Fruit fly (Drosophila melanogaster) whole organism, embryonic: ENCODE measurements around the gene CG7766.
A peak's percentile ranks its signal among the peaks of the same experiment; 100 is the strongest.

Experiments
- Ada2b ChIP-seq: fragments of 200-800 bp; sonication (Bioruptor generic); IDR thresholded peaks from 2 replicates; pipeline ENCODE4 v1.3.6; 2022; ENCODE audit warnings: missing biosample characterization, missing genetic modification characterization
- Atf-2 ChIP-seq: fragments of 200-800 bp; sonication (Bioruptor generic); optimal IDR thresholded peaks from 2 replicates; lab custom pipeline; 2016; ENCODE audit warnings: missing biosample characterization, missing genetic modification characterization
- CG11398 ChIP-seq: fragments of 200-800 bp; sonication (Bioruptor generic); optimal IDR thresholded peaks from 2 replicates; lab custom pipeline; 2016; ENCODE audit warnings: missing biosample characterization, missing genetic modification characterization
- CG11504 ChIP-seq: fragments of 200-800 bp; sonication (Bioruptor generic); optimal IDR thresholded peaks from 3 replicates; lab custom pipeline; 2019; ENCODE audit warnings: missing biosample characterization, mild to moderate bottlenecking, missing genetic modification characterization, moderate library complexity
- CG12219 ChIP-seq: fragments of 200-800 bp; sonication (Bioruptor generic); optimal IDR thresholded peaks from 3 replicates; lab custom pipeline; 2018; ENCODE audit warnings: missing biosample characterization, mild to moderate bottlenecking, missing genetic modification characterization
- CG1233 ChIP-seq: fragments of 200-800 bp; sonication (Bioruptor generic); optimal IDR thresholded peaks from 4 replicates; lab custom pipeline; 2018; ENCODE audit warnings: missing biosample characterization, mild to moderate bottlenecking, missing genetic modification characterization
- CG15696 ChIP-seq: fragments of 200-800 bp; sonication (Bioruptor generic); optimal IDR thresholded peaks from 2 replicates; lab custom pipeline; 2019; ENCODE audit warnings: missing biosample characterization, mild to moderate bottlenecking, missing genetic modification characterization, moderate library complexity
- CG17568 ChIP-seq: fragments of 200-800 bp; sonication (Bioruptor generic); optimal IDR thresholded peaks from 2 replicates; lab custom pipeline; 2018; ENCODE audit warnings: missing biosample characterization, mild to moderate bottlenecking, missing genetic modification characterization, moderate library complexity
- CG2678 ChIP-seq: fragments of 200-800 bp; sonication (Bioruptor generic); optimal IDR thresholded peaks from 3 replicates; lab custom pipeline; 2019; ENCODE audit warnings: missing biosample characterization, mild to moderate bottlenecking, missing genetic modification characterization, moderate library complexity
- CG42726 ChIP-seq: fragments of 200-800 bp; sonication (Bioruptor generic); IDR thresholded peaks from 2 replicates; pipeline ENCODE4 v1.3.6; 2022; ENCODE audit warnings: missing biosample characterization, missing genetic modification characterization; ENCODE audit not compliant: partially characterized antibody
- CG4820 ChIP-seq: fragments of 200-800 bp; sonication (Bioruptor generic); optimal IDR thresholded peaks from 3 replicates; lab custom pipeline; 2016; ENCODE audit warnings: missing biosample characterization, missing genetic modification characterization
- CG6813 ChIP-seq: fragments of 200-800 bp; sonication (Bioruptor generic); optimal IDR thresholded peaks from 2 replicates; lab custom pipeline; 2017; ENCODE audit warnings: missing biosample characterization, missing genetic modification characterization, mild to moderate bottlenecking, moderate library complexity, missing genetic modification reagents
- CG7556 ChIP-seq: fragments of 200-800 bp; sonication (Bioruptor generic); optimal IDR thresholded peaks from 2 replicates; lab custom pipeline; 2017; ENCODE audit warnings: missing biosample characterization, mild to moderate bottlenecking, missing genetic modification characterization
- CG7987 ChIP-seq: fragments of 200-800 bp; sonication (Bioruptor generic); optimal IDR thresholded peaks from 2 replicates; lab custom pipeline; 2018; ENCODE audit warnings: missing biosample characterization, mild to moderate bottlenecking, missing genetic modification characterization, moderate library complexity
- CG8290 ChIP-seq, 3 experiments: fragments of 200-800 bp; sonication (Bioruptor generic); optimal IDR thresholded peaks; 2 replicates each; lab custom pipeline; 2016 to 2019; ENCODE audit warnings: missing biosample characterization in 3 of 3, missing genetic modification characterization in 3 of 3, mild to moderate bottlenecking in 2 of 3, moderate library complexity in 1 of 3
- CG9797 ChIP-seq: fragments of 200-800 bp; sonication (Bioruptor generic); optimal IDR thresholded peaks from 3 replicates; lab custom pipeline; 2018; ENCODE audit warnings: missing biosample characterization, mild to moderate bottlenecking, missing genetic modification characterization
- CG9876 ChIP-seq: fragments of 200-800 bp; sonication (Bioruptor generic); optimal IDR thresholded peaks from 2 replicates; lab custom pipeline; 2016; ENCODE audit warnings: missing biosample characterization, missing genetic modification characterization
- CkIIα-i1 ChIP-seq: fragments of 200-800 bp; sonication (Bioruptor generic); IDR thresholded peaks from 2 replicates; pipeline ENCODE4 v1.3.6; 2022; ENCODE audit warnings: missing biosample characterization, missing genetic modification characterization
- Dbx ChIP-seq: fragments of 200-800 bp; sonication (Bioruptor generic); IDR thresholded peaks from 3 replicates; pipeline ENCODE4 v1.3.6; 2022; ENCODE audit warnings: missing biosample characterization, missing genetic modification characterization
- Dip3 ChIP-seq: fragments of 200-800 bp; sonication (Bioruptor generic); optimal IDR thresholded peaks from 3 replicates; lab custom pipeline; 2016; ENCODE audit warnings: missing biosample characterization, missing genetic modification characterization
- Doc2 ChIP-seq: fragments of 200-800 bp; sonication (Bioruptor generic); IDR thresholded peaks from 2 replicates; pipeline ENCODE4 v1.3.6; 2022; ENCODE audit warnings: missing biosample characterization, missing genetic modification characterization
- Hmr ChIP-seq: fragments of 200-800 bp; sonication (Bioruptor generic); optimal IDR thresholded peaks from 3 replicates; lab custom pipeline; 2017; ENCODE audit warnings: mild to moderate bottlenecking, missing biosample characterization, missing genetic modification reagents, missing genetic modification characterization
- Hmx ChIP-seq: fragments of 200-800 bp; sonication (Bioruptor generic); optimal IDR thresholded peaks from 2 replicates; lab custom pipeline; 2016; ENCODE audit warnings: missing biosample characterization, missing genetic modification characterization
- Mes4 ChIP-seq: fragments of 200-800 bp; sonication (Bioruptor generic); optimal IDR thresholded peaks from 2 replicates; lab custom pipeline; 2016; ENCODE audit warnings: missing biosample characterization, missing genetic modification characterization
- Mrtf ChIP-seq: fragments of 200-800 bp; sonication (Bioruptor generic); IDR thresholded peaks from 3 replicates; pipeline ENCODE4 v1.3.6; 2022; ENCODE audit warnings: missing biosample characterization, missing genetic modification characterization
- Stat92E ChIP-seq, 3 experiments: fragments of >200 bp in 2 of 3; fragments of 200-800 bp in 1 of 3; sonication (Bioruptor generic) in 1 of 3; optimal IDR thresholded peaks; 2 replicates each; lab custom pipeline; 2017 to 2019; ENCODE audit warnings: missing biosample characterization in 3 of 3, missing genetic modification characterization in 3 of 3, mild to moderate bottlenecking in 1 of 3, moderate library complexity in 1 of 3
- abd-A ChIP-seq: fragments of 200-800 bp; sonication (Bioruptor generic); optimal IDR thresholded peaks from 3 replicates; lab custom pipeline; 2019; ENCODE audit warnings: missing biosample characterization, mild to moderate bottlenecking, missing genetic modification characterization, moderate library complexity
- al ChIP-seq: fragments of 200-800 bp; sonication (Bioruptor generic); IDR thresholded peaks from 2 replicates; pipeline ENCODE4 v1.3.6; 2022; ENCODE audit warnings: missing biosample characterization, missing genetic modification characterization
- chn ChIP-seq: fragments of 200-800 bp; sonication (Bioruptor generic); optimal IDR thresholded peaks from 2 replicates; lab custom pipeline; 2016; ENCODE audit warnings: missing biosample characterization, missing genetic modification characterization
- crp ChIP-seq, 2 experiments: fragments of 200-800 bp; sonication (Bioruptor generic); optimal IDR thresholded peaks; 2 replicates in 1 of 2; 3 replicates in 1 of 2; lab custom pipeline; 2017; ENCODE audit warnings: missing biosample characterization in 2 of 2, missing genetic modification characterization in 2 of 2, mild to moderate bottlenecking in 1 of 2, moderate library complexity in 1 of 2
- dpn ChIP-seq, 2 experiments: fragments of 200-800 bp; sonication (Bioruptor generic); optimal IDR thresholded peaks; 3 replicates each; lab custom pipeline; 2016; ENCODE audit warnings: missing biosample characterization in 2 of 2, missing genetic modification characterization in 2 of 2
- eyg ChIP-seq: fragments of 200-800 bp; sonication (Bioruptor generic); optimal IDR thresholded peaks from 3 replicates; lab custom pipeline; 2016; ENCODE audit warnings: missing biosample characterization, missing genetic modification characterization
- gcm2 ChIP-seq: fragments of 200-800 bp; sonication (Bioruptor generic); optimal IDR thresholded peaks from 2 replicates; lab custom pipeline; 2016; ENCODE audit warnings: missing biosample characterization, missing genetic modification characterization
- gem ChIP-seq: fragments of 200-800 bp; sonication (Bioruptor generic); optimal IDR thresholded peaks from 2 replicates; lab custom pipeline; 2019; ENCODE audit warnings: missing biosample characterization, mild to moderate bottlenecking, missing genetic modification characterization, moderate library complexity
- gsb ChIP-seq: fragments of 200-800 bp; sonication (Bioruptor generic); IDR thresholded peaks from 2 replicates; pipeline ENCODE4 v1.3.6; 2022; ENCODE audit warnings: missing biosample characterization, missing genetic modification characterization
- insv ChIP-seq, 2 experiments: fragments of 200-800 bp; sonication (Bioruptor generic); optimal IDR thresholded peaks; 3 replicates each; lab custom pipeline; 2016 to 2018; ENCODE audit warnings: missing biosample characterization in 2 of 2, missing genetic modification characterization in 2 of 2
- kay ChIP-seq: fragments of 200-800 bp; sonication (Bioruptor generic); optimal IDR thresholded peaks from 2 replicates; lab custom pipeline; 2016; ENCODE audit warnings: missing biosample characterization, missing genetic modification characterization
- lbe ChIP-seq: fragments of 200-800 bp; sonication (Bioruptor generic); optimal IDR thresholded peaks from 2 replicates; lab custom pipeline; 2016; ENCODE audit warnings: missing biosample characterization, mild to moderate bottlenecking, missing genetic modification characterization
- mld ChIP-seq: fragments of 200-800 bp; sonication (Bioruptor generic); IDR thresholded peaks from 3 replicates; pipeline ENCODE4 v1.3.6; 2022; ENCODE audit warnings: missing biosample characterization, missing genetic modification characterization; ENCODE audit not compliant: partially characterized antibody
- nau ChIP-seq: fragments of 200-800 bp; sonication (Bioruptor generic); optimal IDR thresholded peaks from 3 replicates; lab custom pipeline; 2017; ENCODE audit warnings: missing biosample characterization, mild to moderate bottlenecking, missing genetic modification characterization, missing genetic modification reagents
- pho ChIP-seq: fragments of 200-800 bp; sonication (Bioruptor generic); optimal IDR thresholded peaks from 2 replicates; lab custom pipeline; 2016; ENCODE audit warnings: missing biosample characterization, missing genetic modification characterization
- phol ChIP-seq: fragments of 200-800 bp; sonication (Bioruptor generic); optimal IDR thresholded peaks from 3 replicates; lab custom pipeline; 2018; ENCODE audit warnings: missing biosample characterization, mild to moderate bottlenecking, missing genetic modification characterization, moderate library complexity
- sim ChIP-seq: fragments of 200-800 bp; sonication (Bioruptor generic); IDR thresholded peaks from 2 replicates; pipeline ENCODE4 v1.3.6; 2022; ENCODE audit warnings: missing biosample characterization, missing genetic modification characterization
- slou ChIP-seq: fragments of 200-800 bp; sonication (Bioruptor generic); optimal IDR thresholded peaks from 3 replicates; lab custom pipeline; 2016; ENCODE audit warnings: missing biosample characterization, missing genetic modification characterization
- sug ChIP-seq: fragments of 200-800 bp; optimal IDR thresholded peaks from 2 replicates; lab custom pipeline; 2019; ENCODE audit warnings: missing biosample characterization, mild to moderate bottlenecking, missing genetic modification characterization, moderate library complexity
- tgo ChIP-seq: fragments of 200-800 bp; sonication (Bioruptor generic); IDR thresholded peaks from 3 replicates; pipeline ENCODE4 v1.3.6; 2022; ENCODE audit warnings: missing biosample characterization, missing genetic modification characterization
- trh ChIP-seq: fragments of 200-800 bp; sonication (Bioruptor generic); optimal IDR thresholded peaks from 2 replicates; lab custom pipeline; 2016; ENCODE audit warnings: missing biosample characterization, missing genetic modification characterization
- unc-4 ChIP-seq: fragments of 200-800 bp; sonication (Bioruptor generic); IDR thresholded peaks from 2 replicates; pipeline ENCODE4 v1.3.6; 2022; ENCODE audit warnings: missing biosample characterization, missing genetic modification characterization; ENCODE audit not compliant: partially characterized antibody
- vnd ChIP-seq: fragments of 200-800 bp; sonication (Bioruptor generic); IDR thresholded peaks from 3 replicates; pipeline ENCODE4 v1.3.6; 2022; ENCODE audit warnings: missing biosample characterization, missing genetic modification characterization; ENCODE audit not compliant: partially characterized antibody
- yki ChIP-seq: fragments of >200 bp; optimal IDR thresholded peaks from 3 replicates; lab custom pipeline; 2018
- zen ChIP-seq: fragments of 200-800 bp; sonication (Bioruptor generic); optimal IDR thresholded peaks from 3 replicates; lab custom pipeline; 2018; ENCODE audit warnings: missing biosample characterization, mild to moderate bottlenecking, missing genetic modification characterization, moderate library complexity

CG7766 gene

DNA sequence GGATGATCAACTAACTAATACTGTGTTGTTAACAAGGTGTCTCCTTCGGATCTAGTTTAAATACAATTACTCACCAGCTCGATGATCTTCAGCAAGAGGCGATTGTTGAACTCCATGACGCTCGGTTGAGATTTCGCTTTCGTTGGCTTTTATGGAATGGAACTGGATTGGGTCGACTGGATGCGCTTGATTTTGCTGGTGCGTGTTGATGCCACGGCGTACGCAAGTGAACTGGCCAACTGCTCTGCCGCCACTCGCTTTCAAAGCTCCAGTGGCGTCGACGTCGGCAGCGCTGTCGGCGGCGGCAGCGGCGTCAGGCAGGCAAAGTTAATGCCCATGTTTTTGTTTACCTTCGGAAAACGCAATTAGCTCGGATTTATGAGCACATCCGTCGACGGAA, 25.3 kb downstream of the CG7766 start, which contains the start of gene CG44325 (continued):
- no peak for TF ChIP-seq nau
- no peak for TF ChIP-seq eyg
- TF ChIP-seq unc-4 (GFP tag; lab: Robert Waterston, UW), result no peak
- TF ChIP-seq Mes4, result no peak
- no peak for TF ChIP-seq trh (GFP tag; lab: Kevin White, UChicago)
- TF ChIP-seq CG9797 (GFP tag; lab: Kevin White, UChicago), result no peak
- no peak for TF ChIP-seq Doc2 (GFP tag; lab: Robert Waterston, UW)
- TF ChIP-seq al, result no peak
- no peak for TF ChIP-seq gsb (GFP tag; lab: Robert Waterston, UW)
- no peak for TF ChIP-seq CG12219
- no peak for TF ChIP-seq CG7556 (GFP tag; lab: Kevin White, UChicago)
- TF ChIP-seq crp (GFP tag; optimal IDR thresholded peaks at IDR 0.05; lab: Kevin White, UChicago), result no peak
- TF ChIP-seq chn, result no peak
- TF ChIP-seq CG4820 (GFP tag; lab: Kevin White, UChicago), result no peak
- no peak for TF ChIP-seq tgo (GFP tag; lab: Robert Waterston, UW)
- TF ChIP-seq Hmx (GFP tag; lab: Kevin White, UChicago), result no peak
- no peak for TF ChIP-seq CG6813
- no peak for TF ChIP-seq slou (GFP tag; lab: Kevin White, UChicago)
- TF ChIP-seq gem (tag; lab: Kevin White, UChicago), result no peak
- TF ChIP-seq CG42726, result no peak
- no peak for TF ChIP-seq Atf-2
- TF ChIP-seq CG9876 (GFP tag; lab: Kevin White, UChicago), result no peak
- no peak for TF ChIP-seq gcm2
- no peak for TF ChIP-seq CkIIα-i1 (GFP tag; lab: Robert Waterston, UW)
- TF ChIP-seq CG11504 (tag; lab: Kevin White, UChicago), result no peak
- TF ChIP-seq dpn (GFP tag; optimal IDR thresholded peaks at IDR 0.05; lab: Kevin White, UChicago), result no peak
- TF ChIP-seq insv (GFP tag; optimal IDR thresholded peaks at IDR 0.05; lab: Kevin White, UChicago), result no peak
- no peak for TF ChIP-seq Mrtf (GFP tag; lab: Robert Waterston, UW)
- TF ChIP-seq phol, result no peak
- TF ChIP-seq zen (tag; lab: Kevin White, UChicago), result no peak
- peak; percentile 53 for TF ChIP-seq CG7987 (GFP tag; lab: Kevin White, UChicago)
- no peak for TF ChIP-seq Stat92E (GFP tag; optimal IDR thresholded peaks at IDR 0.05; lab: Kevin White, UChicago)
- TF ChIP-seq pho (GFP tag; lab: Kevin White, UChicago), result no peak
- TF ChIP-seq mld (GFP tag; lab: Robert Waterston, UW), result no peak
- TF ChIP-seq CG1233 (GFP tag; lab: Kevin White, UChicago), result no peak
- TF ChIP-seq Ada2b (GFP tag; lab: Robert Waterston, UW), result no peak
- TF ChIP-seq CG8290 (GFP tag; optimal IDR thresholded peaks at IDR 0.05; lab: Kevin White, UChicago), result no peak
- TF ChIP-seq CG8290 (tag; optimal IDR thresholded peaks at IDR 0.05; lab: Kevin White, UChicago), result peak in 1 of 2 experiments; percentile 70
- no peak for TF ChIP-seq abd-A
- no peak for TF ChIP-seq sim (GFP tag; lab: Robert Waterston, UW)
- no peak for TF ChIP-seq kay (GFP tag; lab: Kevin White, UChicago)
- peak; percentile 41 for TF ChIP-seq lbe (GFP tag; lab: Kevin White, UChicago)
- TF ChIP-seq vnd, result no peak
- TF ChIP-seq Dip3 (GFP tag; lab: Kevin White, UChicago), result no peak
- no peak for TF ChIP-seq sug (tag; lab: Kevin White, UChicago)
- peak; percentile 16 for TF ChIP-seq CG11398
- peak; percentile 46 for TF ChIP-seq Hmr
- TF ChIP-seq CG2678 (tag; lab: Kevin White, UChicago), result no peak
- peak; percentile 38; the same call in 1 of the 3 replicates for TF ChIP-seq Dbx
- no peak for TF ChIP-seq CG17568 (GFP tag; lab: Kevin White, UChicago)
- no peak for TF ChIP-seq yki (lab: Kevin White, UChicago)
- TF ChIP-seq CG15696 (tag; lab: Kevin White, UChicago), result no peak
